Fruit fly (Drosophila melanogaster): Measurements from ENCODE around the gene Gyc32E.

The Gyc32E gene

dm6 chr2L:11113011-11113528 lies 35.8 kb downstream of the Gyc32E start, which contains the start of gene Idua (continued):
- TF ChIP-seq topi (GFP tag; optimal IDR thresholded peaks at IDR 0.05) (no peak), CG8632 (GFP tag; optimal IDR thresholded peaks at IDR 0.05) (peak; percentile 74), Hr4 (GFP tag; optimal IDR thresholded peaks at IDR 0.05) (no peak), Smox (GFP tag; optimal IDR thresholded peaks at IDR 0.05) (no peak), CG8119 (GFP tag; IDR thresholded peaks at IDR 0.05) (peak; percentile 82; the same call in 2 of the 3 replicates), Ets21C (GFP tag; optimal IDR thresholded peaks at IDR 0.05) (peak; percentile 54), Ets96B (tag; optimal IDR thresholded peaks at IDR 0.05) (no peak), Met (GFP tag; optimal IDR thresholded peaks at IDR 0.05) (no peak), Sox14 (GFP tag; optimal IDR thresholded peaks at IDR 0.05) (no peak), Sox15 (GFP tag; optimal IDR thresholded peaks at IDR 0.05) (peak; percentile 57), salr (GFP tag; optimal IDR thresholded peaks at IDR 0.05) (peak in 1 of 2 experiments; percentile 49), CG11902 (GFP tag; optimal IDR thresholded peaks at IDR 0.05) (peak; percentile 61), acj6 (GFP tag; optimal IDR thresholded peaks at IDR 0.05) (no peak), CG6276 (GFP tag; optimal IDR thresholded peaks at IDR 0.05) (no peak), Eip78C (GFP tag) (peak; percentile 96), Eip75B (GFP tag; optimal IDR thresholded peaks at IDR 0.05) (no peak), CG7368 (GFP tag; optimal IDR thresholded peaks at IDR 0.05) (no peak), CG1621 (tag; optimal IDR thresholded peaks at IDR 0.05) (peak; percentile 58), Sox102F (GFP tag; optimal IDR thresholded peaks at IDR 0.05) (no peak), CG10669 (GFP tag; optimal IDR thresholded peaks at IDR 0.05) (no peak), CG6808 (GFP tag; optimal IDR thresholded peaks at IDR 0.05) (no peak), Eip93F (GFP tag; optimal IDR thresholded peaks at IDR 0.05) (no peak), Blimp-1 (GFP tag; optimal IDR thresholded peaks at IDR 0.05) (no peak), CG34406 (GFP tag; optimal IDR thresholded peaks at IDR 0.05) (peak; percentile 76), CG32006 (GFP tag; optimal IDR thresholded peaks at IDR 0.05) (no peak), lz (GFP tag; optimal IDR thresholded peaks at IDR 0.05) (peak; percentile 65), CG6163 (GFP tag; IDR thresholded peaks at IDR 0.05) (peak; percentile 51; the same call in 1 of the 3 replicates), ss (GFP tag; optimal IDR thresholded peaks at IDR 0.05) (no peak), CG11762 (GFP tag; optimal IDR thresholded peaks at IDR 0.05; ENCODE audit: insufficient read depth) (peak; percentile 25), CG31627 (GFP tag; optimal IDR thresholded peaks at IDR 0.05) (peak; percentile 72), pdm3 (GFP tag; optimal IDR thresholded peaks at IDR 0.05) (no peak), CG9139 (GFP tag; optimal IDR thresholded peaks at IDR 0.05) (no peak), CG6792 (GFP tag; optimal IDR thresholded peaks at IDR 0.05) (peak; percentile 74), CG15336 (GFP tag; IDR thresholded peaks at IDR 0.05) (peak; percentile 72), net (GFP tag; optimal IDR thresholded peaks at IDR 0.05) (peak; percentile 85), fd59A (GFP tag; optimal IDR thresholded peaks at IDR 0.05) (peak; percentile 73), CG3032 (tag; optimal IDR thresholded peaks at IDR 0.05) (no peak), CG8319 (GFP tag; optimal IDR thresholded peaks at IDR 0.05) (no peak), eg (GFP tag; IDR thresholded peaks at IDR 0.05) (no peak; the same call in 2 of the 3 replicates), dac (GFP tag; optimal IDR thresholded peaks at IDR 0.05) (no peak), Hr39 (GFP tag; optimal IDR thresholded peaks at IDR 0.05) (no peak)

dm6 chr2L:11106562-11106962 lies 42.3 kb downstream of the Gyc32E start, which contains the start of gene Reps:
TSS of gene Reps (minus strand) at chr2L:11106645.
- TF ChIP-seq CG31627 (GFP tag; optimal IDR thresholded peaks at IDR 0.05) (peak; percentile 99), Eip75B (GFP tag; optimal IDR thresholded peaks at IDR 0.05) (peak; percentile 98), vri (GFP tag; optimal IDR thresholded peaks at IDR 0.05) (peak; percentile 94), Hr39 (GFP tag; optimal IDR thresholded peaks at IDR 0.05) (peak; percentile 98), Met (GFP tag; optimal IDR thresholded peaks at IDR 0.05) (peak; percentile 98), CG16779 (tag; optimal IDR thresholded peaks at IDR 0.05) (peak; percentile 92), Gug (GFP tag; IDR thresholded peaks at IDR 0.05) (peak; percentile 99), CG3032 (tag; optimal IDR thresholded peaks at IDR 0.05) (peak; percentile 99), spab (GFP tag; optimal IDR thresholded peaks at IDR 0.05) (peak; percentile 97), cyc (GFP tag; optimal IDR thresholded peaks at IDR 0.05) (peak; percentile 99), achi (GFP tag; optimal IDR thresholded peaks at IDR 0.05) (peak; percentile 97), esn (GFP tag; optimal IDR thresholded peaks at IDR 0.05) (peak; percentile 98), CG8632 (GFP tag; optimal IDR thresholded peaks at IDR 0.05) (peak; percentile 97), CG10631 (GFP tag; optimal IDR thresholded peaks at IDR 0.05) (peak; percentile 99), CG4318 (GFP tag; optimal IDR thresholded peaks at IDR 0.05) (peak; percentile 96), CG10669 (GFP tag; optimal IDR thresholded peaks at IDR 0.05) (peak; percentile 98), fd85E (GFP tag; optimal IDR thresholded peaks at IDR 0.05) (peak; percentile 83), CG1621 (tag; optimal IDR thresholded peaks at IDR 0.05) (peak; percentile 97), Blimp-1 (GFP tag; optimal IDR thresholded peaks at IDR 0.05) (peak; percentile 90), ss (GFP tag; optimal IDR thresholded peaks at IDR 0.05) (peak; percentile 96 to 97), pdm3 (GFP tag; optimal IDR thresholded peaks at IDR 0.05) (peak; percentile 98)

All from whole organism, prepupa.